Fruit fly (Drosophila melanogaster) whole organism, wandering third instar larva: ENCODE measurements around the gene Rel.

Experiments used
- CG9705 ChIP-seq: fragments of 200-800 bp; sonication (Bioruptor generic); optimal IDR thresholded peaks from 2 replicates; lab custom pipeline; 2018; ENCODE audit warnings: missing biosample characterization, mild to moderate bottlenecking, missing genetic modification characterization
- Dfd ChIP-seq: fragments of >200 bp; optimal IDR thresholded peaks from 2 replicates; lab custom pipeline; 2017; ENCODE audit warnings: missing biosample characterization, missing genetic modification characterization
- GATAd ChIP-seq: sonication (Bioruptor generic); optimal IDR thresholded peaks from 2 replicates; lab custom pipeline; 2016; ENCODE audit warnings: missing biosample characterization, missing genetic modification characterization
- HLH106 ChIP-seq: fragments of 200-800 bp; optimal IDR thresholded peaks from 3 replicates; lab custom pipeline; 2019; ENCODE audit warnings: missing biosample characterization, mild to moderate bottlenecking, missing genetic modification characterization, moderate library complexity
- Hr78 ChIP-seq: fragments of >200 bp; optimal IDR thresholded peaks from 2 replicates; lab custom pipeline; 2017; ENCODE audit warnings: missing biosample characterization, missing genetic modification characterization
- Myc ChIP-seq: fragments of >200 bp; optimal IDR thresholded peaks from 2 replicates; lab custom pipeline; 2017
- dmrt93B ChIP-seq: fragments of 200-800 bp; sonication (Bioruptor generic); optimal IDR thresholded peaks from 2 replicates; lab custom pipeline; 2018; ENCODE audit warnings: missing biosample characterization, mild to moderate bottlenecking, missing genetic modification characterization
- h ChIP-seq: fragments of 200-800 bp; sonication (Bioruptor generic); optimal IDR thresholded peaks from 3 replicates; lab custom pipeline; 2016; ENCODE audit warnings: missing biosample characterization, mild to moderate bottlenecking, missing genetic modification characterization
- tai ChIP-seq: sonication (Bioruptor generic); optimal IDR thresholded peaks from 2 replicates; lab custom pipeline; 2016; ENCODE audit warnings: missing biosample characterization, missing genetic modification characterization
- usp ChIP-seq: fragments of >200 bp; optimal IDR thresholded peaks from 2 replicates; lab custom pipeline; 2017; ENCODE audit warnings: missing biosample characterization, missing genetic modification characterization

dm6 chr3R:8997397-8997796 is 50.4 kb downstream of the Rel start, which contains the start of gene CG11977:
- TF ChIP-seq GATAd (GFP tag; lab: Kevin White, UChicago) = no peak
- TF ChIP-seq HLH106 (tag; lab: Kevin White, UChicago) = no peak
- TF ChIP-seq Dfd = no peak
- no peak for TF ChIP-seq tai (GFP tag; lab: Kevin White, UChicago)
- no peak for TF ChIP-seq Myc
- TF ChIP-seq Hr78 (GFP tag; lab: Kevin White, UChicago) = no peak
- TF ChIP-seq CG9705 (GFP tag; lab: Kevin White, UChicago) = no peak
- TF ChIP-seq usp = no peak
- TF ChIP-seq dmrt93B (GFP tag; lab: Kevin White, UChicago) = no peak
- TF ChIP-seq h (GFP tag; lab: Kevin White, UChicago) = no peak
